Worm (Caenorhabditis elegans) whole organism, L4 larva: Measurements from ENCODE around the gene fli-1.

ENCODE experiments used
- F10B5.3 ChIP-seq: sonication (generic microtip); optimal IDR thresholded peaks from 2 replicates; lab custom pipeline; 2016; ENCODE audit warnings: mild to moderate bottlenecking, missing genetic modification characterization, missing compliant biosample characterization
- ceh-82 ChIP-seq: sonication (generic microtip); optimal IDR thresholded peaks from 2 replicates; lab custom pipeline; 2017; ENCODE audit warnings: missing biosample characterization, missing genetic modification characterization
- egl-27 ChIP-seq: sonication (generic microtip); optimal IDR thresholded peaks from 3 replicates; lab custom pipeline; 2017; ENCODE audit warnings: missing biosample characterization, missing genetic modification reagents, missing genetic modification characterization
- jun-1 ChIP-seq: fragments of 150-350 bp; optimal IDR thresholded peaks from 2 replicates; lab custom pipeline; 2014; ENCODE audit warnings: missing biosample characterization, missing genetic modification reagents, missing genetic modification characterization
- nhr-41 ChIP-seq: fragments of 200-800 bp; sonication (Bioruptor generic); IDR thresholded peaks from 2 replicates; pipeline ENCODE4 v1.3.6; 2022; ENCODE audit warnings: missing genetic modification reagents, missing genetic modification characterization, missing compliant biosample characterization
- nhr-76 ChIP-seq: fragments of 150-350 bp; optimal IDR thresholded peaks from 2 replicates; lab custom pipeline; 2014; ENCODE audit warnings: missing biosample characterization, missing genetic modification characterization
- pqm-1 ChIP-seq: sonication (generic microtip); optimal IDR thresholded peaks from 2 replicates; lab custom pipeline; 2017; ENCODE audit warnings: missing biosample characterization, missing genetic modification characterization

- TF ChIP-seq egl-27 (tag; lab: Kevin White, UChicago) (no peak), pqm-1 (tag; lab: Kevin White, UChicago) (no peak), nhr-41 (GFP tag; lab: Robert Waterston, UW) (no peak), F10B5.3 (tag; lab: Kevin White, UChicago) (no peak), ceh-82 (tag; lab: Kevin White, UChicago) (no peak), jun-1 (tag; lab: Kevin White, UChicago) (no peak), nhr-76 (tag; lab: Kevin White, UChicago) (no peak)
Observed at ce11 chrIII:8731310-8731709, 47.8 kb upstream of the fli-1 start, which contains the start of gene ZK370.4.
